Worm (Caenorhabditis elegans) whole organism, late embryonic: Measurements from ENCODE around the gene R08C7.5.

ENCODE experiments used
- C08G9.2 ChIP-seq: sonication (generic microtip); optimal IDR thresholded peaks from 2 replicates; lab custom pipeline; 2016; ENCODE audit warnings: mild to moderate bottlenecking, missing genetic modification characterization, moderate library complexity, missing compliant biosample characterization
- F13H6.1 ChIP-seq: sonication (generic microtip); optimal IDR thresholded peaks from 2 replicates; lab custom pipeline; 2016; ENCODE audit warnings: missing genetic modification characterization, missing compliant biosample characterization
- Y22D7AL.16 ChIP-seq: sonication (generic microtip); optimal IDR thresholded peaks from 2 replicates; lab custom pipeline; 2016; ENCODE audit warnings: missing genetic modification characterization, missing compliant biosample characterization
- ama-1 ChIP-seq: fragments of 150-350 bp; optimal IDR thresholded peaks from 2 replicates; lab custom pipeline; 2014
- elt-2 ChIP-seq: sonication (generic microtip); optimal IDR thresholded peaks from 2 replicates; lab custom pipeline; 2016; ENCODE audit warnings: missing genetic modification reagents, missing genetic modification characterization, missing compliant biosample characterization
- fkh-10 ChIP-seq: fragments of 150-350 bp; optimal IDR thresholded peaks from 2 replicates; lab custom pipeline; 2014; ENCODE audit warnings: missing biosample characterization, missing genetic modification reagents, missing genetic modification characterization
- lin-11 ChIP-seq: fragments of 200-800 bp; sonication (Bioruptor generic); optimal IDR thresholded peaks from 2 replicates; lab custom pipeline; 2018; ENCODE audit warnings: mild to moderate bottlenecking, missing genetic modification characterization, missing compliant biosample characterization
- madf-2 ChIP-seq: sonication (generic microtip); optimal IDR thresholded peaks from 2 replicates; lab custom pipeline; 2017; ENCODE audit warnings: missing genetic modification characterization, missing compliant biosample characterization
- npax-4 ChIP-seq: sonication (generic microtip); optimal IDR thresholded peaks from 2 replicates; lab custom pipeline; 2016; ENCODE audit warnings: missing genetic modification characterization, missing compliant biosample characterization
- sox-4 ChIP-seq: sonication (generic microtip); optimal IDR thresholded peaks from 2 replicates; lab custom pipeline; 2017; ENCODE audit warnings: mild to moderate bottlenecking, missing genetic modification characterization, inconsistent platforms, missing compliant biosample characterization
- unc-3 ChIP-seq, 2 experiments: fragments of 200-800 bp in 1 of 2; sonication (Bioruptor generic) in 1 of 2; sonication (generic microtip) in 1 of 2; conservative IDR thresholded peaks in 1 of 2; optimal IDR thresholded peaks in 1 of 2; 2 replicates each; pipeline versions ENCODE4 v1.3.6 to Lab custom; 2016 to 2022; ENCODE audit warnings: missing compliant biosample characterization in 2 of 2, missing genetic modification characterization in 2 of 2, missing genetic modification reagents in 1 of 2

ce11 chrIV:4411948-4412335 lies 18.1 kb upstream of the R08C7.5 start:
- TF ChIP-seq elt-2 (tag; lab: Kevin White, UChicago) = no peak
- TF ChIP-seq Y22D7AL.16 = no peak
- TF ChIP-seq madf-2 (tag; lab: Kevin White, UChicago) = no peak
- TF ChIP-seq F13H6.1 (tag; lab: Kevin White, UChicago) = no peak
- no peak for TF ChIP-seq C08G9.2 (tag; lab: Kevin White, UChicago)
- TF ChIP-seq fkh-10 (GFP tag; lab: Kevin White, UChicago) = no peak
- TF ChIP-seq unc-3 (GFP tag; conservative IDR thresholded peaks at IDR 0.05; lab: Robert Waterston, UW) = no peak
- TF ChIP-seq unc-3 (tag; optimal IDR thresholded peaks at IDR 0.05; lab: Kevin White, UChicago) = no peak
- TF ChIP-seq npax-4 (tag; lab: Kevin White, UChicago) = no peak
- TF ChIP-seq sox-4 (tag; lab: Kevin White, UChicago) = no peak
- no peak for TF ChIP-seq lin-11 (tag; lab: Kevin White, UChicago)
- TF ChIP-seq ama-1 (lab: Kevin White, UChicago) = no peak
